Fruit fly (Drosophila melanogaster) whole organism, embryonic: ENCODE measurements around the gene CG33346.

Experiments
- ATbp ChIP-seq: fragments of 200-800 bp; sonication (Bioruptor generic); optimal IDR thresholded peaks from 2 replicates; lab custom pipeline; 2017; ENCODE audit warnings: missing biosample characterization, mild to moderate bottlenecking, missing genetic modification characterization, missing genetic modification reagents
- Bdp1 ChIP-seq: fragments of 200-800 bp; sonication (Bioruptor generic); optimal IDR thresholded peaks from 3 replicates; lab custom pipeline; 2016; ENCODE audit warnings: missing biosample characterization, missing genetic modification characterization
- CG10543 ChIP-seq: fragments of 200-800 bp; sonication (Bioruptor generic); optimal IDR thresholded peaks from 3 replicates; lab custom pipeline; 2017; ENCODE audit warnings: missing biosample characterization, mild to moderate bottlenecking, missing genetic modification characterization, moderate library complexity
- CG13123 ChIP-seq: fragments of 200-800 bp; sonication (Bioruptor generic); optimal IDR thresholded peaks from 2 replicates; lab custom pipeline; 2016; ENCODE audit warnings: missing biosample characterization, missing genetic modification characterization
- CG13287 ChIP-seq: fragments of 200-800 bp; sonication (Bioruptor generic); IDR thresholded peaks from 2 replicates; pipeline ENCODE4 v1.3.6; 2022; ENCODE audit warnings: missing biosample characterization, missing genetic modification characterization; ENCODE audit not compliant: partially characterized antibody
- CG13624 ChIP-seq: fragments of 200-800 bp; sonication (Bioruptor generic); optimal IDR thresholded peaks from 2 replicates; lab custom pipeline; 2016; ENCODE audit warnings: missing biosample characterization, missing genetic modification characterization
- CG14710 ChIP-seq: fragments of 200-800 bp; sonication (Bioruptor generic); optimal IDR thresholded peaks from 3 replicates; lab custom pipeline; 2019; ENCODE audit warnings: missing biosample characterization, mild to moderate bottlenecking, missing genetic modification characterization, moderate library complexity
- CG15073 ChIP-seq: fragments of 200-800 bp; sonication (Bioruptor generic); optimal IDR thresholded peaks from 2 replicates; lab custom pipeline; 2016; ENCODE audit warnings: missing biosample characterization, missing genetic modification characterization
- CG15269 ChIP-seq: fragments of 200-800 bp; sonication (Bioruptor generic); optimal IDR thresholded peaks from 2 replicates; lab custom pipeline; 2018; ENCODE audit warnings: missing biosample characterization, mild to moderate bottlenecking, missing genetic modification characterization, moderate library complexity
- CG2120 ChIP-seq: fragments of 200-800 bp; sonication (Bioruptor generic); optimal IDR thresholded peaks from 3 replicates; lab custom pipeline; 2016; ENCODE audit warnings: missing biosample characterization, missing genetic modification characterization
- CG2199 ChIP-seq: fragments of 200-800 bp; sonication (Bioruptor generic); IDR thresholded peaks from 3 replicates; pipeline ENCODE4 v1.3.6; 2022; ENCODE audit warnings: missing biosample characterization, missing genetic modification characterization
- CG30431 ChIP-seq: fragments of 200-800 bp; sonication (Bioruptor generic); optimal IDR thresholded peaks from 2 replicates; lab custom pipeline; 2017; ENCODE audit warnings: missing biosample characterization, missing genetic modification characterization
- CG3281 ChIP-seq: fragments of 200-800 bp; sonication (Bioruptor generic); optimal IDR thresholded peaks from 3 replicates; lab custom pipeline; 2017; ENCODE audit warnings: missing biosample characterization, mild to moderate bottlenecking, missing genetic modification characterization
- CG34224 ChIP-seq: fragments of 200-800 bp; sonication (Bioruptor generic); IDR thresholded peaks from 3 replicates; pipeline ENCODE4 v1.3.6; 2022; ENCODE audit warnings: missing biosample characterization, missing genetic modification characterization; ENCODE audit not compliant: partially characterized antibody
- CG42726 ChIP-seq: fragments of 200-800 bp; sonication (Bioruptor generic); IDR thresholded peaks from 2 replicates; pipeline ENCODE4 v1.3.6; 2022; ENCODE audit warnings: missing biosample characterization, missing genetic modification characterization; ENCODE audit not compliant: partially characterized antibody
- CG4282 ChIP-seq: fragments of 200-800 bp; sonication (Bioruptor generic); optimal IDR thresholded peaks from 2 replicates; lab custom pipeline; 2016; ENCODE audit warnings: missing biosample characterization, missing genetic modification characterization
- CG4328 ChIP-seq: fragments of 200-800 bp; sonication (Bioruptor generic); optimal IDR thresholded peaks from 3 replicates; lab custom pipeline; 2017; ENCODE audit warnings: missing biosample characterization, missing genetic modification reagents, missing genetic modification characterization
- Doc3 ChIP-seq: fragments of 200-800 bp; sonication (Bioruptor generic); IDR thresholded peaks from 3 replicates; pipeline ENCODE4 v1.3.6; 2022; ENCODE audit warnings: missing biosample characterization, missing genetic modification characterization; ENCODE audit not compliant: partially characterized antibody
- Drgx ChIP-seq: fragments of 200-800 bp; sonication (Bioruptor generic); IDR thresholded peaks from 2 replicates; pipeline ENCODE4 v1.3.6; 2022; ENCODE audit warnings: missing biosample characterization, missing genetic modification characterization
- Eip74EF ChIP-seq, 2 experiments: fragments of 200-800 bp in 1 of 2; fragments of >200 bp in 1 of 2; sonication (Bioruptor generic) in 1 of 2; optimal IDR thresholded peaks; 2 replicates each; lab custom pipeline; 2017 to 2019; ENCODE audit warnings: missing biosample characterization in 2 of 2, missing genetic modification characterization in 2 of 2, mild to moderate bottlenecking in 1 of 2, moderate library complexity in 1 of 2
- Fer1 ChIP-seq: fragments of 200-800 bp; sonication (Bioruptor generic); optimal IDR thresholded peaks from 2 replicates; lab custom pipeline; 2017; ENCODE audit warnings: missing biosample characterization, mild to moderate bottlenecking, missing genetic modification characterization
- Hey ChIP-seq: fragments of 200-800 bp; sonication (Bioruptor generic); optimal IDR thresholded peaks from 3 replicates; lab custom pipeline; 2018; ENCODE audit warnings: missing biosample characterization, mild to moderate bottlenecking, missing genetic modification characterization
- Hr78 ChIP-seq, 2 experiments: fragments of 200-800 bp in 1 of 2; fragments of >200 bp in 1 of 2; sonication (Bioruptor generic) in 1 of 2; optimal IDR thresholded peaks; 2 replicates each; lab custom pipeline; 2017 to 2019; ENCODE audit warnings: missing biosample characterization in 2 of 2, missing genetic modification characterization in 2 of 2, mild to moderate bottlenecking in 1 of 2, moderate library complexity in 1 of 2
- Max ChIP-seq: fragments of 200-800 bp; sonication (Bioruptor generic); optimal IDR thresholded peaks from 2 replicates; lab custom pipeline; 2016; ENCODE audit warnings: missing biosample characterization, mild to moderate bottlenecking, missing genetic modification characterization
- Mes4 ChIP-seq: fragments of 200-800 bp; sonication (Bioruptor generic); optimal IDR thresholded peaks from 2 replicates; lab custom pipeline; 2016; ENCODE audit warnings: missing biosample characterization, missing genetic modification characterization
- Optix ChIP-seq: fragments of 200-800 bp; sonication (Bioruptor generic); IDR thresholded peaks from 3 replicates; pipeline ENCODE4 v1.3.6; 2022; ENCODE audit warnings: missing biosample characterization, missing genetic modification characterization
- Pdp1 ChIP-seq, 2 experiments: fragments of 200-800 bp; sonication (Bioruptor generic); optimal IDR thresholded peaks; 3 replicates each; lab custom pipeline; 2016; ENCODE audit warnings: missing biosample characterization in 2 of 2, missing genetic modification characterization in 2 of 2, mild to moderate bottlenecking in 1 of 2, moderate library complexity in 1 of 2
- Poxn ChIP-seq: fragments of 200-800 bp; sonication (Bioruptor generic); IDR thresholded peaks from 2 replicates; pipeline ENCODE4 v1.3.6; 2022; ENCODE audit warnings: missing biosample characterization, missing genetic modification characterization
- Ptx1 ChIP-seq: fragments of 200-800 bp; sonication (Bioruptor generic); IDR thresholded peaks from 2 replicates; pipeline ENCODE4 v1.3.6; 2022; ENCODE audit warnings: missing biosample characterization, missing genetic modification characterization
- Vsx1 ChIP-seq: fragments of 200-800 bp; sonication (Bioruptor generic); optimal IDR thresholded peaks from 2 replicates; lab custom pipeline; 2017; ENCODE audit warnings: missing biosample characterization, mild to moderate bottlenecking, missing genetic modification characterization, missing genetic modification reagents
- YL-1 ChIP-seq: fragments of 200-800 bp; sonication (Bioruptor generic); optimal IDR thresholded peaks from 3 replicates; lab custom pipeline; 2017; ENCODE audit warnings: missing biosample characterization, mild to moderate bottlenecking, missing genetic modification characterization
- abd-A ChIP-seq: fragments of 200-800 bp; sonication (Bioruptor generic); optimal IDR thresholded peaks from 3 replicates; lab custom pipeline; 2019; ENCODE audit warnings: missing biosample characterization, mild to moderate bottlenecking, missing genetic modification characterization, moderate library complexity
- ara ChIP-seq: fragments of 200-800 bp; sonication (Bioruptor generic); IDR thresholded peaks from 2 replicates; pipeline ENCODE4 v1.3.6; 2022; ENCODE audit warnings: missing biosample characterization, missing genetic modification characterization
- chinmo ChIP-seq: fragments of 200-800 bp; sonication (Bioruptor generic); IDR thresholded peaks from 4 replicates; pipeline ENCODE4 v1.3.6; 2022; ENCODE audit warnings: missing biosample characterization, missing genetic modification characterization; ENCODE audit not compliant: partially characterized antibody
- dmrt99B ChIP-seq: fragments of 200-800 bp; sonication (Bioruptor generic); optimal IDR thresholded peaks from 2 replicates; lab custom pipeline; 2018; ENCODE audit warnings: missing biosample characterization, mild to moderate bottlenecking, missing genetic modification characterization, moderate library complexity
- dysf ChIP-seq: fragments of 200-800 bp; sonication (Bioruptor generic); IDR thresholded peaks from 3 replicates; pipeline ENCODE4 v1.3.6; 2022; ENCODE audit warnings: missing biosample characterization, missing genetic modification characterization
- emc ChIP-seq: fragments of 200-800 bp; sonication (Bioruptor generic); optimal IDR thresholded peaks from 2 replicates; lab custom pipeline; 2016; ENCODE audit warnings: missing biosample characterization, missing genetic modification characterization
- gfzf ChIP-seq: fragments of 200-800 bp; sonication (Bioruptor generic); optimal IDR thresholded peaks from 2 replicates; lab custom pipeline; 2016; ENCODE audit warnings: missing biosample characterization, mild to moderate bottlenecking, missing genetic modification characterization, moderate library complexity
- pfk ChIP-seq: fragments of 200-800 bp; sonication (Bioruptor generic); optimal IDR thresholded peaks from 2 replicates; lab custom pipeline; 2018; ENCODE audit warnings: missing biosample characterization, mild to moderate bottlenecking, missing genetic modification characterization, moderate library complexity
- sd ChIP-seq: fragments of 200-800 bp; sonication (Bioruptor generic); optimal IDR thresholded peaks from 3 replicates; lab custom pipeline; 2018; ENCODE audit warnings: missing biosample characterization, mild to moderate bottlenecking, missing genetic modification characterization, moderate library complexity
- sens ChIP-seq: fragments of 200-800 bp; sonication (Bioruptor generic); peaks from one replicate; lab custom pipeline; 2016; ENCODE audit warnings: missing biosample characterization, missing genetic modification characterization
- so ChIP-seq: fragments of 200-800 bp; sonication (Bioruptor generic); IDR thresholded peaks from 3 replicates; pipeline ENCODE4 v1.3.6; 2022; ENCODE audit warnings: missing biosample characterization, missing genetic modification characterization
- sr ChIP-seq: fragments of 200-800 bp; sonication (Bioruptor generic); IDR thresholded peaks from 3 replicates; pipeline ENCODE4 v1.3.6; 2022; ENCODE audit warnings: missing biosample characterization, missing genetic modification characterization
- tup ChIP-seq: fragments of 200-800 bp; sonication (Bioruptor generic); optimal IDR thresholded peaks from 2 replicates; lab custom pipeline; 2016; ENCODE audit warnings: missing biosample characterization, mild to moderate bottlenecking, missing genetic modification characterization, moderate library complexity
- wdn ChIP-seq: fragments of 200-800 bp; sonication (Bioruptor generic); IDR thresholded peaks from 2 replicates; pipeline ENCODE4 v1.3.6; 2022; ENCODE audit warnings: missing biosample characterization, missing genetic modification characterization
- zfh1 ChIP-seq: fragments of 200-800 bp; sonication (Bioruptor generic); IDR thresholded peaks from 3 replicates; pipeline ENCODE4 v1.3.6; 2022; ENCODE audit warnings: missing biosample characterization, missing genetic modification characterization

CG33346 gene

dm6 chr3R:28681834-28682464 lies 12.9 kb downstream of the CG33346 start (continued):
- TF ChIP-seq CG13287 (GFP tag; lab: Robert Waterston, UW) (0 out of 2 replicates have a peak, but pooled peaks have one; percentile 10), Ptx1 (GFP tag; lab: Robert Waterston, UW) (no peak), ATbp (no peak), Max (GFP tag; lab: Kevin White, UChicago) (no peak), sr (0 out of 3 replicates have a peak, but pooled peaks have one; percentile 6), CG14710 (tag; lab: Kevin White, UChicago) (no peak), CG3281 (no peak), Poxn (no peak), CG2120 (GFP tag; lab: Kevin White, UChicago) (no peak), pfk (GFP tag; lab: Kevin White, UChicago) (no peak), CG42726 (GFP tag; lab: Robert Waterston, UW) (no peak), CG13123 (GFP tag; lab: Kevin White, UChicago) (no peak), Bdp1 (GFP tag; lab: Kevin White, UChicago) (no peak), CG4328 (GFP tag; lab: Kevin White, UChicago) (no peak)

dm6 chr3R:28685558-28685957 lies 16.5 kb downstream of the CG33346 start:
- TF ChIP-seq CG34224 (GFP tag; lab: Robert Waterston, UW) (no peak), chinmo (GFP tag; lab: Robert Waterston, UW) (0 out of 4 replicates have a peak, but pooled peaks have one; percentile 64), sens (GFP tag; lab: Kevin White, UChicago) (peak; percentile 59)

dm6 chr3R:28687969-28688368 lies 18.9 kb downstream of the CG33346 start:
- TF ChIP-seq abd-A (tag; lab: Kevin White, UChicago) (peak; percentile 73), sens (GFP tag; lab: Kevin White, UChicago) (peak; percentile 54), CG30431 (GFP tag; lab: Kevin White, UChicago) (no peak), CG2199 (GFP tag; lab: Robert Waterston, UW) (no peak), so (GFP tag; lab: Robert Waterston, UW) (no peak), sd (tag; lab: Kevin White, UChicago) (peak; percentile 71), wdn (GFP tag; lab: Robert Waterston, UW) (no peak), Hr78 (GFP tag; optimal IDR thresholded peaks at IDR 0.05; lab: Kevin White, UChicago) (peak in 1 of 2 experiments; percentile 1), dysf (GFP tag; lab: Robert Waterston, UW) (no peak), Optix (GFP tag; lab: Robert Waterston, UW) (no peak), ara (GFP tag; lab: Robert Waterston, UW) (0 out of 2 replicates have a peak, but pooled peaks have one; percentile 34), YL-1 (GFP tag; lab: Kevin White, UChicago) (no peak), Mes4 (GFP tag; lab: Kevin White, UChicago) (no peak), CG13624 (GFP tag; lab: Kevin White, UChicago) (no peak), Fer1 (GFP tag; lab: Kevin White, UChicago) (no peak), Hey (no peak), zfh1 (GFP tag; lab: Robert Waterston, UW) (no peak), Drgx (GFP tag; lab: Robert Waterston, UW) (no peak), CG15269 (peak; percentile 7), CG4282 (GFP tag; lab: Kevin White, UChicago) (no peak), Eip74EF (GFP tag; optimal IDR thresholded peaks at IDR 0.05; lab: Kevin White, UChicago) (peak in 1 of 2 experiments; percentile 52), tup (GFP tag; lab: Kevin White, UChicago) (no peak), dmrt99B (tag; lab: Kevin White, UChicago) (peak; percentile 3), emc (GFP tag; lab: Kevin White, UChicago) (no peak), Doc3 (GFP tag; lab: Robert Waterston, UW) (no peak), Vsx1 (GFP tag; lab: Kevin White, UChicago) (peak; percentile 1), gfzf (GFP tag; lab: Kevin White, UChicago) (no peak), CG10543 (GFP tag; lab: Kevin White, UChicago) (peak; percentile 54), Pdp1 (GFP tag; optimal IDR thresholded peaks at IDR 0.05; lab: Kevin White, UChicago) (peak in 1 of 2 experiments; percentile 9), CG15073 (GFP tag; lab: Kevin White, UChicago) (no peak)
